Worm (Caenorhabditis elegans) whole organism, L3 larva: ENCODE data around the gene T23F11.4.

ENCODE experiments used
- R02D3.7 ChIP-seq: fragments of 150-350 bp; optimal IDR thresholded peaks from 2 replicates; lab custom pipeline; 2014; ENCODE audit warnings: missing biosample characterization, missing genetic modification characterization
- ZK546.5 ChIP-seq: sonication (generic microtip); optimal IDR thresholded peaks from 2 replicates; lab custom pipeline; 2017; ENCODE audit warnings: missing biosample characterization, missing genetic modification characterization
- ama-1 ChIP-seq: fragments of 150-350 bp; optimal IDR thresholded peaks from 2 replicates; lab custom pipeline; 2018
- ceh-16 ChIP-seq: sonication (generic microtip); optimal IDR thresholded peaks from 2 replicates; lab custom pipeline; 2017; ENCODE audit warnings: missing biosample characterization, missing genetic modification characterization
- ceh-28 ChIP-seq: fragments of 150-350 bp; optimal IDR thresholded peaks from 2 replicates; lab custom pipeline; 2014; ENCODE audit warnings: missing biosample characterization, missing genetic modification reagents, missing genetic modification characterization
- ceh-82 ChIP-seq: fragments of 150-350 bp; optimal IDR thresholded peaks from 2 replicates; lab custom pipeline; 2014; ENCODE audit warnings: missing biosample characterization, missing genetic modification characterization
- daf-12 ChIP-seq: fragments of 150-350 bp; optimal IDR thresholded peaks from 2 replicates; lab custom pipeline; 2014; ENCODE audit warnings: missing biosample characterization, missing genetic modification reagents, missing genetic modification characterization
- egl-27 ChIP-seq: sonication (generic microtip); optimal IDR thresholded peaks from 4 replicates; lab custom pipeline; 2017; ENCODE audit warnings: missing biosample characterization, missing genetic modification reagents, missing genetic modification characterization
- egl-5 ChIP-seq: fragments of 150-350 bp; optimal IDR thresholded peaks from 2 replicates; lab custom pipeline; 2017; ENCODE audit warnings: missing biosample characterization, missing genetic modification reagents, missing genetic modification characterization, inconsistent platforms
- elt-1 ChIP-seq: fragments of 150-350 bp; optimal IDR thresholded peaks from 2 replicates; lab custom pipeline; 2014; ENCODE audit warnings: missing biosample characterization, missing genetic modification characterization
- elt-2 ChIP-seq: sonication (generic microtip); optimal IDR thresholded peaks from 2 replicates; lab custom pipeline; 2016; ENCODE audit warnings: missing genetic modification reagents, mild to moderate bottlenecking, missing genetic modification characterization, missing compliant biosample characterization
- elt-3 ChIP-seq, 3 experiments: fragments of 150-350 bp in 1 of 3; sonication (generic microtip) in 2 of 3; optimal IDR thresholded peaks; 2 replicates in 2 of 3; 4 replicates in 1 of 3; lab custom pipeline; 2014 to 2017; ENCODE audit warnings: missing biosample characterization in 3 of 3, missing genetic modification characterization in 3 of 3
- eor-1 ChIP-seq, 2 experiments: fragments of 150-350 bp; optimal IDR thresholded peaks; 2 replicates each; lab custom pipeline; 2014 to 2018; ENCODE audit warnings: missing biosample characterization in 2 of 2, missing genetic modification characterization in 2 of 2
- fkh-10 ChIP-seq: sonication (generic microtip); optimal IDR thresholded peaks from 2 replicates; lab custom pipeline; 2017; ENCODE audit warnings: missing biosample characterization, missing genetic modification reagents, missing genetic modification characterization
- fkh-2 ChIP-seq: fragments of 150-350 bp; optimal IDR thresholded peaks from 2 replicates; lab custom pipeline; 2014; ENCODE audit warnings: missing biosample characterization, missing genetic modification reagents, missing genetic modification characterization
- fos-1 ChIP-seq: fragments of 150-350 bp; optimal IDR thresholded peaks from 2 replicates; lab custom pipeline; 2014; ENCODE audit warnings: missing biosample characterization, missing genetic modification characterization
- hmg-11 ChIP-seq: sonication (generic microtip); optimal IDR thresholded peaks from 2 replicates; lab custom pipeline; 2016; ENCODE audit warnings: missing genetic modification characterization, missing compliant biosample characterization
- jun-1 ChIP-seq: fragments of 150-350 bp; optimal IDR thresholded peaks from 2 replicates; lab custom pipeline; 2014; ENCODE audit warnings: missing biosample characterization, missing genetic modification reagents, missing genetic modification characterization
- lin-15B ChIP-seq: fragments of 150-350 bp; optimal IDR thresholded peaks from 2 replicates; lab custom pipeline; 2014; ENCODE audit warnings: missing biosample characterization, missing genetic modification characterization
- lin-39 ChIP-seq: fragments of 150-350 bp; optimal IDR thresholded peaks from 2 replicates; lab custom pipeline; 2018; ENCODE audit warnings: missing biosample characterization, missing genetic modification reagents, missing genetic modification characterization
- lsy-12 ChIP-seq: sonication (generic microtip); optimal IDR thresholded peaks from 2 replicates; lab custom pipeline; 2016; ENCODE audit warnings: mild to moderate bottlenecking, missing genetic modification characterization, missing compliant biosample characterization
- mdl-1 ChIP-seq: fragments of 150-350 bp; optimal IDR thresholded peaks from 2 replicates; lab custom pipeline; 2014; ENCODE audit warnings: missing biosample characterization, missing genetic modification characterization
- mml-1 ChIP-seq: fragments of 150-350 bp; sonication (generic microtip); optimal IDR thresholded peaks from 3 replicates; lab custom pipeline; 2014; ENCODE audit warnings: missing biosample characterization, missing genetic modification characterization
- nfya-1 ChIP-seq: sonication (generic microtip); optimal IDR thresholded peaks from 2 replicates; lab custom pipeline; 2017; ENCODE audit warnings: missing genetic modification characterization, mild to moderate bottlenecking, missing compliant biosample characterization, antibody characterized with exemption, moderate library complexity; ENCODE audit not compliant: insufficient read depth
- nhr-12 ChIP-seq: fragments of 150-350 bp; optimal IDR thresholded peaks from 2 replicates; lab custom pipeline; 2014; ENCODE audit warnings: missing biosample characterization, missing genetic modification characterization
- nhr-23 ChIP-seq: fragments of 150-350 bp; optimal IDR thresholded peaks from 2 replicates; lab custom pipeline; 2014; ENCODE audit warnings: missing biosample characterization, missing genetic modification reagents, missing genetic modification characterization
- nhr-237 ChIP-seq: fragments of 150-350 bp; optimal IDR thresholded peaks from 2 replicates; lab custom pipeline; 2014; ENCODE audit warnings: missing biosample characterization, missing genetic modification characterization
- nhr-25 ChIP-seq: sonication (generic microtip); optimal IDR thresholded peaks from 2 replicates; lab custom pipeline; 2017; ENCODE audit warnings: missing biosample characterization, missing genetic modification characterization
- nhr-28 ChIP-seq: fragments of 150-350 bp; optimal IDR thresholded peaks from 2 replicates; lab custom pipeline; 2014; ENCODE audit warnings: missing biosample characterization, missing genetic modification characterization
- nhr-43 ChIP-seq: sonication (generic microtip); optimal IDR thresholded peaks from 2 replicates; lab custom pipeline; 2016; ENCODE audit warnings: mild to moderate bottlenecking, missing genetic modification characterization, missing compliant biosample characterization; ENCODE audit not compliant: poor library complexity, severe bottlenecking
- nhr-67 ChIP-seq: fragments of 150-350 bp; optimal IDR thresholded peaks from 2 replicates; lab custom pipeline; 2014; ENCODE audit warnings: missing biosample characterization, missing genetic modification characterization
- nhr-76 ChIP-seq: fragments of 150-350 bp; sonication (generic microtip); optimal IDR thresholded peaks from 5 replicates; lab custom pipeline; 2014; ENCODE audit warnings: missing biosample characterization, missing genetic modification characterization
- nhr-77 ChIP-seq: fragments of 150-350 bp; optimal IDR thresholded peaks from 2 replicates; lab custom pipeline; 2014; ENCODE audit warnings: missing biosample characterization, missing genetic modification characterization
- pha-4 ChIP-seq: fragments of 150-350 bp; optimal IDR thresholded peaks from 2 replicates; lab custom pipeline; 2014; ENCODE audit warnings: missing biosample characterization, missing genetic modification reagents, missing genetic modification characterization
- pqm-1 ChIP-seq: fragments of 150-350 bp; optimal IDR thresholded peaks from 2 replicates; lab custom pipeline; 2017; ENCODE audit warnings: missing biosample characterization, missing genetic modification characterization, inconsistent platforms
- skn-1 ChIP-seq: fragments of 150-350 bp; optimal IDR thresholded peaks from 2 replicates; lab custom pipeline; 2014; ENCODE audit warnings: missing biosample characterization, missing genetic modification characterization
- snpc-4 ChIP-seq: fragments of 150-350 bp; optimal IDR thresholded peaks from 2 replicates; lab custom pipeline; 2014; ENCODE audit warnings: missing biosample characterization, missing genetic modification characterization
- tbx-2 ChIP-seq: sonication (generic microtip); optimal IDR thresholded peaks from 2 replicates; lab custom pipeline; 2016; ENCODE audit warnings: mild to moderate bottlenecking, missing genetic modification characterization, missing compliant biosample characterization
- unc-39 ChIP-seq: sonication (generic microtip); optimal IDR thresholded peaks from 4 replicates; lab custom pipeline; 2017; ENCODE audit warnings: missing biosample characterization, missing genetic modification characterization
- unc-62 ChIP-seq: fragments of 150-350 bp; sonication (generic microtip); optimal IDR thresholded peaks from 4 replicates; lab custom pipeline; 2014; ENCODE audit warnings: missing biosample characterization, missing genetic modification reagents, missing genetic modification characterization
- zag-1 ChIP-seq: fragments of 150-350 bp; optimal IDR thresholded peaks from 2 replicates; lab custom pipeline; 2014; ENCODE audit warnings: missing biosample characterization, missing genetic modification characterization
- ztf-11 ChIP-seq: fragments of 150-350 bp; optimal IDR thresholded peaks from 2 replicates; lab custom pipeline; 2014; ENCODE audit warnings: missing biosample characterization, missing genetic modification characterization
- ztf-4 ChIP-seq: fragments of 150-350 bp; optimal IDR thresholded peaks from 2 replicates; lab custom pipeline; 2014; ENCODE audit warnings: missing biosample characterization, missing genetic modification characterization

Gene T23F11.4

DNA sequence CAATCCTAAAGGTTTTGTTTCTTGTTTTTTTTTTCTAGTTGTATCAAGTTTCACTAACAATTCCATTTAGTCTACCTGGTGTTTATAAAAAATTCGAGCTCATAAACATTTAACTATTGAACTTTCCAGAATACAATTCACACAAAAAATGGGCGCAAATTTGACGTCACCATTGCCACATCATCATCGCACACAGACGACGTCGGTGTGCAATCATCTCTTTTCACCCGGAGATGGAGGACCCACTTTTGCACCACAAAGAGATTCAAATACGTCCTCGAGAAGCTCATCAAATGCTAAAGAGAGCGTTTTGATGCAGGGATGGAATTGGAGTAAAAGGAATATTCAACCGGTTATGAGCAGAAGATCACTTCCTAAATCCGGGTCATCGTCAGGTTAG is 5.7 kb downstream of the T23F11.4 start:
- TF ChIP-seq elt-2 (tag; lab: Kevin White, UChicago) (no peak), nhr-76 (tag; lab: Kevin White, UChicago) (no peak), R02D3.7 (tag; lab: Kevin White, UChicago) (no peak), nhr-67 (tag; lab: Kevin White, UChicago) (no peak), egl-27 (no peak), lsy-12 (tag; lab: Kevin White, UChicago) (no peak), egl-5 (no peak), nfya-1 (tag; lab: Kevin White, UChicago) (no peak), zag-1 (tag; lab: Kevin White, UChicago) (no peak), elt-3 (tag; optimal IDR thresholded peaks at IDR 0.05; lab: Kevin White, UChicago) (no peak), lin-39 (tag; lab: Kevin White, UChicago) (no peak), nhr-28 (tag; lab: Kevin White, UChicago) (no peak), ZK546.5 (no peak), skn-1 (no peak), fkh-10 (GFP tag; lab: Kevin White, UChicago) (no peak), ztf-4 (tag; lab: Kevin White, UChicago) (no peak), ztf-11 (tag; lab: Kevin White, UChicago) (no peak)

DNA sequence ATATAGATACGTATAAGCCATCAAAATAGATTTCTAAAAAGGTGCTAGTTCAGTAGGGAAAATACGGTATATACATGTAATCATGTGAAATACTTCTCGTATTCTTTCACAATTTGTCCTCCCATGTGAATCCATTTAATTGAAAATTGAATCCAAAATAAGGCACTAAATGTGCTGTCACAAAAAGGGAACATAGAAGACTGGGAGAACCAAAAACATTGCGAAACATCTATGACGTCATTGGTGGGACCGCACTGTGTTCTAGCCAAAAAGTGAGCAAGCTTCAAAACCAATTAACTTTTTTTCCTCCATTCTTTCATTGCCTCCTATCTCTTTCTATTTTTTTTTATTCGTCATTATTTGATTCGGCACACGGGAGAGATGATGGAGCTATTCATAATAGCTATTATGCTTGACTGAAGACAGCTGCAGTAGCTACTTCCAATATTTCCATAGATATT is 6.8 kb downstream of the T23F11.4 start, which contains the start of gene cdka-1:
TSS of gene cdka-1 (plus strand) at position 411 of the 461 bp plus-strand sequence.
- TF ChIP-seq nhr-77 (no peak), nfya-1 (tag; lab: Kevin White, UChicago) (peak; percentile 38), lin-39 (tag; lab: Kevin White, UChicago) (peak; percentile 36)

DNA sequence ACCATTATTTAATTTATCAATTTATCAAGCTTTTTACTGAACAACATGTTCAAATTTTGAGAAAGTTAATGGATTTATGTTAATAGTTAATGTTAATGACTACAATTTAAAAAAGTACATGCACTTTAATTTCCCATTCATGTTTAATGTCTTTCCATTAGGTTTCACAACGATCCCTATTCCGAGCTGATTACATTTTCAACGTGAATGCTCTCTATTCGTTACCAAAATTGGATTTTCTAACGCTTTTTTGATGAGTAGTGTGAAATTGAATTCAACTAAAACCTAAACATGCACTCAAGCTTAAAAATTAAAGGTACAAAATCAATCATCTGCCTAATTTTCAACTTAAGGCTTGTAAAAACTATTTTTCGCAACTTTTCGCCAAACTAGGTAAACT is 7.8 kb downstream of the T23F11.4 start:
- TF ChIP-seq R02D3.7 (tag; lab: Kevin White, UChicago), result no peak
- TF ChIP-seq fkh-2 (tag; lab: Kevin White, UChicago), result no peak
- TF ChIP-seq egl-5, result no peak
- no peak for TF ChIP-seq hmg-11 (tag; lab: Kevin White, UChicago)
- TF ChIP-seq jun-1, result no peak
- no peak for TF ChIP-seq unc-62 (GFP tag; lab: Kevin White, UChicago)
- no peak for TF ChIP-seq tbx-2 (tag; lab: Kevin White, UChicago)
- TF ChIP-seq ztf-4 (tag; lab: Kevin White, UChicago), result no peak
- no peak for TF ChIP-seq nhr-23 (tag; lab: Kevin White, UChicago)
- no peak for TF ChIP-seq nhr-237 (tag; lab: Kevin White, UChicago)
- no peak for TF ChIP-seq nhr-25 (tag; lab: Kevin White, UChicago)
- no peak for TF ChIP-seq ceh-82 (tag; lab: Kevin White, UChicago)
- TF ChIP-seq fkh-10 (GFP tag; lab: Kevin White, UChicago), result no peak
- no peak for TF ChIP-seq nhr-43 (tag; lab: Kevin White, UChicago)
- no peak for TF ChIP-seq ceh-16 (tag; lab: Kevin White, UChicago)
- no peak for TF ChIP-seq mml-1 (tag; lab: Kevin White, UChicago)
- TF ChIP-seq skn-1, result no peak

DNA sequence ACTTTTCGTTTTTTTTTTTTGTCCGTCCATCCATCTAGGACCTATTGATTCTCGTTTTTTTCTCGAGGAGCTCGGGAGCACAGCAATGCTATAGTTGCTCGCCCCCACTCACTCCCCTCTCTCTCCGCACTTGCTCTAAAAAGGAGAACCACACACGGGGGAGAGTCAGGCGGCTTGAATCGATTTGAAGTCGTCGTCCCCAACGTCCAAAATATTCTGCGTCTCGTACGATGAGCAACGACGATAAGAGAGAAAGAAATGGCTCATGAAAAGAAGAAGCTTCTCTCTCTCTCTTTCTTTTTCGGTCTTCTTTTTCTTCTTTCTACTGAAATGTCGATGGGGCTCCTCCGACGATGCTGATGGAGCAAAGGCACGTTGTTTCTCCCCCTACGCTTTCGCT is 8.8 kb downstream of the T23F11.4 start:
- TF ChIP-seq mdl-1 (tag; lab: Kevin White, UChicago) (peak; percentile 48), unc-39 (tag; lab: Kevin White, UChicago) (no peak), skn-1 (no peak), snpc-4 (tag; lab: Kevin White, UChicago) (peak; percentile 49), ZK546.5 (no peak), zag-1 (tag; lab: Kevin White, UChicago) (no peak), fkh-2 (tag; lab: Kevin White, UChicago) (no peak), tbx-2 (tag; lab: Kevin White, UChicago) (peak; percentile 8), unc-62 (GFP tag; lab: Kevin White, UChicago) (no peak), fkh-10 (GFP tag; lab: Kevin White, UChicago) (peak; percentile 67), lin-39 (tag; lab: Kevin White, UChicago) (peak; percentile 85), egl-27 (no peak), hmg-11 (tag; lab: Kevin White, UChicago) (peak; percentile 76), R02D3.7 (tag; lab: Kevin White, UChicago) (no peak), nhr-237 (tag; lab: Kevin White, UChicago) (no peak), mml-1 (tag; lab: Kevin White, UChicago) (no peak), ama-1 (lab: Kevin White, UChicago) (no peak), elt-1 (peak; percentile 9), pqm-1 (no peak), nhr-76 (tag; lab: Kevin White, UChicago) (no peak), ztf-4 (tag; lab: Kevin White, UChicago) (no peak), eor-1 (tag; optimal IDR thresholded peaks at IDR 0.05; lab: Kevin White, UChicago) (no peak), ceh-28 (peak; percentile 42), elt-2 (tag; lab: Kevin White, UChicago) (no peak), daf-12 (tag; lab: Kevin White, UChicago) (no peak), nfya-1 (tag; lab: Kevin White, UChicago) (peak; percentile 81), lin-15B (tag; lab: Kevin White, UChicago) (peak; percentile 31), fos-1 (no peak), pha-4 (tag; lab: Kevin White, UChicago) (no peak), nhr-12 (tag; lab: Kevin White, UChicago) (no peak)
